Worm (Caenorhabditis elegans) whole organism, mixed stage, embryonic: ENCODE results near the gene srbc-60.

Experiments used
- ces-1 ChIP-seq: fragments of 150-350 bp; optimal IDR thresholded peaks from 2 replicates; lab custom pipeline; 2014; ENCODE audit warnings: missing biosample characterization, missing genetic modification reagents, missing genetic modification characterization
- elt-1 ChIP-seq: sonication (generic microtip); optimal IDR thresholded peaks from 2 replicates; lab custom pipeline; 2017; ENCODE audit warnings: missing genetic modification characterization, mild to moderate bottlenecking, missing compliant biosample characterization, antibody characterized with exemption, moderate library complexity, borderline replicate concordance; ENCODE audit not compliant: insufficient read depth
- elt-3 ChIP-seq: fragments of 150-350 bp; optimal IDR thresholded peaks from 2 replicates; lab custom pipeline; 2014; ENCODE audit warnings: missing biosample characterization, missing genetic modification characterization
- mab-5 ChIP-seq: fragments of 150-350 bp; optimal IDR thresholded peaks from 2 replicates; lab custom pipeline; 2014; ENCODE audit warnings: missing biosample characterization, missing genetic modification characterization
- mep-1 ChIP-seq: fragments of 150-350 bp; optimal IDR thresholded peaks from 2 replicates; lab custom pipeline; 2017; ENCODE audit warnings: missing biosample characterization, missing genetic modification reagents, missing genetic modification characterization, inconsistent platforms
- pha-4 ChIP-seq: fragments of 150-350 bp; optimal IDR thresholded peaks from 2 replicates; lab custom pipeline; 2018; ENCODE audit warnings: missing biosample characterization, missing genetic modification reagents, missing genetic modification characterization
- sem-2 ChIP-seq: fragments of 200-800 bp; sonication (Bioruptor generic); optimal IDR thresholded peaks from 2 replicates; lab custom pipeline; 2018; ENCODE audit warnings: mild to moderate bottlenecking, missing genetic modification characterization, missing compliant biosample characterization
- snpc-4 ChIP-seq: fragments of 150-350 bp; optimal IDR thresholded peaks from 2 replicates; lab custom pipeline; 2014; ENCODE audit warnings: missing biosample characterization, missing genetic modification characterization
- sptf-1 ChIP-seq: sonication (generic microtip); optimal IDR thresholded peaks from 2 replicates; lab custom pipeline; 2017; ENCODE audit warnings: mild to moderate bottlenecking, missing genetic modification characterization, moderate library complexity, missing compliant biosample characterization
- unc-39 ChIP-seq: fragments of 150-350 bp; optimal IDR thresholded peaks from 2 replicates; lab custom pipeline; 2014; ENCODE audit warnings: missing biosample characterization, missing genetic modification characterization
- unc-62 ChIP-seq: fragments of 150-350 bp; optimal IDR thresholded peaks from 2 replicates; lab custom pipeline; 2014; ENCODE audit warnings: missing biosample characterization, missing genetic modification reagents, missing genetic modification characterization
- zip-8 ChIP-seq: fragments of 150-350 bp; optimal IDR thresholded peaks from 2 replicates; lab custom pipeline; 2014; ENCODE audit warnings: missing biosample characterization, missing genetic modification characterization

DNA sequence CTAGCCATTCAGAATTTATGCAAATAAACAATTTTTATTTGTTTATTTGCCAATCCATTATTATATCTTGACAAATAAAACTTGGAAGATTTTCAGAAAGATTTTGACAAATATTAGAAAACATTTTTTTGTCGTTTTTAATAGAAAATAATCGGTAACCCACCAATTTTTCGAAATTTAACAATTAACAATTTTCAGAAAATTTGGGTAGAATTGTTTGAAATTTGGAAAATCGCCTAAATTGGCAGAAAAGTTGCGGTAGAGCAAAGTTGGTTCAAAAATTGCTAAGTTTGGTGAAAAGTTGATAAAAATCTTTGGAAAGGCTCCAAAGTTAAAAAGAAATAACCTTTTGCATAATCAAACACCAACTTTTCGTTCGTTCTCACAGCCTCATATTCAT, 28.2 kb downstream of the srbc-60 start:
- TF ChIP-seq mab-5, result no peak
- no peak for TF ChIP-seq ces-1
- TF ChIP-seq elt-1 (tag; lab: Kevin White, UChicago), result no peak
- no peak for TF ChIP-seq zip-8 (tag; lab: Kevin White, UChicago)
- no peak for TF ChIP-seq unc-62
- TF ChIP-seq elt-3 (tag; lab: Kevin White, UChicago), result no peak
- no peak for TF ChIP-seq snpc-4 (tag; lab: Kevin White, UChicago)
- no peak for TF ChIP-seq pha-4
- TF ChIP-seq mep-1 (tag; lab: Kevin White, UChicago), result no peak
- no peak for TF ChIP-seq sptf-1 (tag; lab: Kevin White, UChicago)
- no peak for TF ChIP-seq sem-2 (GFP tag; lab: Kevin White, UChicago)
- TF ChIP-seq unc-39 (tag; lab: Kevin White, UChicago), result no peak
